Fruit fly (Drosophila melanogaster): ENCODE data around the gene eIF5B.
A peak's percentile ranks its signal among the peaks of the same experiment; 100 is the strongest.

The eIF5B gene

DNA sequence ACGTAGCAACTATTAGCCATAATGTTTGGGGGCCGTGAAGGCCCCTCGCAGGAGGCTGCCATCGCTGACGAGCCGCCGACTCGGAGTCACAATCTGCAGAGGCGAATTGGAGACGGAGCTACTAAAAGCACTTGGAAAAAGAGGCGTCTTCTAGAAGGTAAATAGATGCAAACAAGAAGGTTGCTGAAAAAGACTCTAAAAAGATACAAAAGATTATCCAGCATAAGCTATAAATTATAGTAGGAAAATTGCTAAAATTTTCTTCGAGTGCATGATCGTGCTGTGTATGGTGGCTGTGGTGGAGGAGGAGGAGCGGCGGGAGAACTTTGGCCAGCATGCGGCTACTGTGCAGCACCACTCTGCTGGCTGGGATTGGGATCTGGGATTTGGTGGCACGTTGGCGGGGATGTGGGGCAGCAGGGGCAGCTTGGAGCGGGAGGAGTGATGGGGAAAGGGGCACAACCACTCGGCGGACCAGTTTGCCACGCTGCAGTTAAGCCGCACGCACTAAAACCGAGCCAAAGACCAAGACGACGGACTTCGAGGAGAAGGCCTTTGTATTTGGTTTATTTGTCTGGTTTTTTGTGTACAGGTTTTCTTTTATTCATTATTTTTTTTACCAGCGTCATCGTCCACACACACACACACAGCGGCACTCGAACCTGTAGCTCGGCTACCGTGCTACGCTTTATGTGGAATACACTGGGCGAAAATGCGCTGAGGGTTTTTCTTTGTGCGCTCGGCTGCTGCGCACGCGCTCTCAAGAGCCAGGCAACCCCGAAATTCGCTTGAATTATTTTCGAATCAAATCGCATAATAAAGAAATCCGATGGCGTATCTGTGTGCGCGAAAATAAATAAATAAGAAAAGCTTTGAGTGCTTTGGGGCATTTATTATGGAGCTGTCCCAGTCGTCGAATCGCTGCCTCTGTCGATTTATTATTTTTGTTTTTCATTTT is 71.8 kb downstream of the eIF5B start (continued):
- TF ChIP-seq pnt (GFP tag; optimal IDR thresholded peaks at IDR 0.05): no peak
- no peak for TF ChIP-seq onecut (GFP tag; IDR thresholded peaks at IDR 0.05)
- no peak for TF ChIP-seq insv (GFP tag; optimal IDR thresholded peaks at IDR 0.05)
- 0 out of 2 replicates have a peak, but pooled peaks have one; percentile 15 for TF ChIP-seq CG10321 (GFP tag; IDR thresholded peaks at IDR 0.05)
- TF ChIP-seq mld (GFP tag; IDR thresholded peaks at IDR 0.05; ENCODE audit: partially characterized antibody): no peak
- no peak for TF ChIP-seq Dek (tag; optimal IDR thresholded peaks at IDR 0.05)
- no peak for TF ChIP-seq TFAM (GFP tag; optimal IDR thresholded peaks at IDR 0.05)
- peak; percentile 42 for TF ChIP-seq cg (GFP tag; optimal IDR thresholded peaks at IDR 0.05)
- no peak for TF ChIP-seq wek (GFP tag; optimal IDR thresholded peaks at IDR 0.05)
- peak; percentile 58 for TF ChIP-seq oc (tag; optimal IDR thresholded peaks at IDR 0.05)
- TF ChIP-seq Ets97D (GFP tag; optimal IDR thresholded peaks at IDR 0.05): no peak
- no peak for TF ChIP-seq CG15073 (GFP tag; optimal IDR thresholded peaks at IDR 0.05)
- TF ChIP-seq CG9437 (GFP tag; optimal IDR thresholded peaks at IDR 0.05): no peak
- TF ChIP-seq zfh2 (GFP tag; optimal IDR thresholded peaks at IDR 0.05): no peak
- TF ChIP-seq Drgx (GFP tag; IDR thresholded peaks at IDR 0.05): peak; percentile 91
- peak; percentile 80 for TF ChIP-seq sqz (GFP tag; optimal IDR thresholded peaks at IDR 0.05)
- no peak for TF ChIP-seq CoRest (tag; optimal IDR thresholded peaks at IDR 0.05)
- no peak for TF ChIP-seq CG10209 (GFP tag; optimal IDR thresholded peaks at IDR 0.05)
- TF ChIP-seq CG34376 (GFP tag; optimal IDR thresholded peaks at IDR 0.05): no peak
- TF ChIP-seq dmrt11E (tag; optimal IDR thresholded peaks at IDR 0.05): no peak
- TF ChIP-seq CG7372 (GFP tag; IDR thresholded peaks at IDR 0.05): peak; percentile 21; the same call in 1 of the 2 replicates
- no peak for TF ChIP-seq cad (GFP tag; optimal IDR thresholded peaks at IDR 0.05)
- no peak for TF ChIP-seq Hr3 (GFP tag; optimal IDR thresholded peaks at IDR 0.05)
- TF ChIP-seq CG17568 (GFP tag; optimal IDR thresholded peaks at IDR 0.05): no peak
- no peak for TF ChIP-seq tup (GFP tag; optimal IDR thresholded peaks at IDR 0.05)
- no peak for TF ChIP-seq Taf1 (GFP tag; IDR thresholded peaks at IDR 0.05)
- no peak for TF ChIP-seq bbx (GFP tag; IDR thresholded peaks at IDR 0.05; ENCODE audit: partially characterized antibody)
- no peak for TF ChIP-seq ase (GFP tag; IDR thresholded peaks at IDR 0.05)
- no peak for TF ChIP-seq en (GFP tag; optimal IDR thresholded peaks at IDR 0.05)
- TF ChIP-seq fu2 (GFP tag; optimal IDR thresholded peaks at IDR 0.05): no peak
- no peak for TF ChIP-seq CG4854 (GFP tag; optimal IDR thresholded peaks at IDR 0.05)
- no peak for TF ChIP-seq CG6765 (GFP tag; optimal IDR thresholded peaks at IDR 0.05)
- no peak for TF ChIP-seq CG7786 (GFP tag; optimal IDR thresholded peaks at IDR 0.05)
- no peak for TF ChIP-seq CG11696 (GFP tag; IDR thresholded peaks at IDR 0.05)
- no peak for TF ChIP-seq sens-2 (GFP tag; IDR thresholded peaks at IDR 0.05)
- peak; percentile 17; the same call in 1 of the 2 replicates for TF ChIP-seq ranshi (GFP tag; IDR thresholded peaks at IDR 0.05)
- TF ChIP-seq gro (GFP tag; optimal IDR thresholded peaks at IDR 0.05): no peak
- TF ChIP-seq CG6254 (GFP tag; optimal IDR thresholded peaks at IDR 0.05): no peak
- TF ChIP-seq CG10431 (GFP tag; optimal IDR thresholded peaks at IDR 0.05): no peak
- TF ChIP-seq CG10654 (GFP tag; optimal IDR thresholded peaks at IDR 0.05): no peak
- TF ChIP-seq al (GFP tag; IDR thresholded peaks at IDR 0.05): no peak
- TF ChIP-seq CG12942 (GFP tag; optimal IDR thresholded peaks at IDR 0.05): no peak
- TF ChIP-seq Asciz (GFP tag; optimal IDR thresholded peaks at IDR 0.05): no peak
- TF ChIP-seq CG17186 (GFP tag; optimal IDR thresholded peaks at IDR 0.05): no peak
- no peak for TF ChIP-seq CG16813 (GFP tag; IDR thresholded peaks at IDR 0.05; ENCODE audit: partially characterized antibody)
- no peak for TF ChIP-seq yki (optimal IDR thresholded peaks at IDR 0.05)
- no peak for TF ChIP-seq pfk (GFP tag; optimal IDR thresholded peaks at IDR 0.05)
- no peak for TF ChIP-seq CG12659 (GFP tag; optimal IDR thresholded peaks at IDR 0.05)
- TF ChIP-seq maf-S (GFP tag; optimal IDR thresholded peaks at IDR 0.05): no peak
